Worm (Caenorhabditis elegans) whole organism, L4 larva: ENCODE results near the gene shw-1.
A peak's percentile ranks its signal among the peaks of the same experiment; 100 is the strongest.

ENCODE experiments used
- F10B5.3 ChIP-seq: sonication (generic microtip); optimal IDR thresholded peaks from 2 replicates; lab custom pipeline; 2016; ENCODE audit warnings: mild to moderate bottlenecking, missing genetic modification characterization, missing compliant biosample characterization
- F37D6.2 ChIP-seq: sonication (generic microtip); optimal IDR thresholded peaks from 2 replicates; lab custom pipeline; 2016; ENCODE audit warnings: mild to moderate bottlenecking, missing genetic modification characterization, missing compliant biosample characterization
- F49E8.2 ChIP-seq: sonication (generic microtip); optimal IDR thresholded peaks from 2 replicates; lab custom pipeline; 2016; ENCODE audit warnings: missing compliant biosample characterization, mild to moderate bottlenecking, missing genetic modification characterization, borderline replicate concordance
- T26A8.4 ChIP-seq: fragments of 200-800 bp; sonication (Bioruptor generic); IDR thresholded peaks from 2 replicates; pipeline ENCODE4 v1.3.6; 2022; ENCODE audit warnings: missing genetic modification characterization, missing compliant biosample characterization
- Y105C5A.15 ChIP-seq: fragments of 200-800 bp; sonication (Bioruptor generic); IDR thresholded peaks from 2 replicates; pipeline ENCODE4 v1.3.6; 2022; ENCODE audit warnings: missing genetic modification characterization, missing compliant biosample characterization
- Y5F2A.4 ChIP-seq: fragments of 200-800 bp; sonication (Bioruptor generic); optimal IDR thresholded peaks from 2 replicates; lab custom pipeline; 2018; ENCODE audit warnings: mild to moderate bottlenecking, missing genetic modification characterization, missing compliant biosample characterization
- aha-1 ChIP-seq: fragments of 150-350 bp; peaks from one replicate; lab custom pipeline; 2014; ENCODE audit warnings: missing biosample characterization, missing genetic modification characterization
- aly-2 ChIP-seq: sonication (generic microtip); optimal IDR thresholded peaks from 2 replicates; lab custom pipeline; 2018; ENCODE audit warnings: missing biosample characterization, missing genetic modification characterization
- ceh-44 ChIP-seq: fragments of 200-800 bp; sonication (Bioruptor generic); IDR thresholded peaks from 2 replicates; pipeline ENCODE4 v1.3.6; 2022; ENCODE audit warnings: missing genetic modification reagents, missing genetic modification characterization, missing compliant biosample characterization
- ceh-62 ChIP-seq: sonication (generic microtip); optimal IDR thresholded peaks from 2 replicates; lab custom pipeline; 2017; ENCODE audit warnings: missing biosample characterization, missing genetic modification characterization
- ceh-82 ChIP-seq: sonication (generic microtip); optimal IDR thresholded peaks from 2 replicates; lab custom pipeline; 2017; ENCODE audit warnings: missing biosample characterization, missing genetic modification characterization
- cey-2 ChIP-seq: sonication (generic microtip); optimal IDR thresholded peaks from 3 replicates; lab custom pipeline; 2017; ENCODE audit warnings: missing genetic modification characterization, mild to moderate bottlenecking, missing compliant biosample characterization, antibody characterized with exemption, borderline replicate concordance; ENCODE audit not compliant: insufficient read depth
- ctbp-1 ChIP-seq: fragments of 200-800 bp; sonication (Bioruptor generic); IDR thresholded peaks from 2 replicates; pipeline ENCODE4 v1.3.6; 2022; ENCODE audit warnings: missing genetic modification reagents, missing genetic modification characterization, missing compliant biosample characterization
- daf-12 ChIP-seq: fragments of 150-350 bp; optimal IDR thresholded peaks from 2 replicates; lab custom pipeline; 2014; ENCODE audit warnings: missing biosample characterization, missing genetic modification reagents, missing genetic modification characterization
- daf-8 ChIP-seq: fragments of 200-800 bp; sonication (Bioruptor generic); IDR thresholded peaks from 2 replicates; pipeline ENCODE4 v1.3.6; 2022; ENCODE audit warnings: missing genetic modification characterization, missing compliant biosample characterization
- dmd-8 ChIP-seq: fragments of 200-800 bp; sonication (Bioruptor generic); IDR thresholded peaks from 2 replicates; pipeline ENCODE4 v1.3.6; 2022; ENCODE audit warnings: missing genetic modification characterization, missing compliant biosample characterization
- dpl-1 ChIP-seq: fragments of 150-350 bp; optimal IDR thresholded peaks from 2 replicates; lab custom pipeline; 2014; ENCODE audit warnings: missing biosample characterization, missing genetic modification reagents, missing genetic modification characterization
- egl-27 ChIP-seq: sonication (generic microtip); optimal IDR thresholded peaks from 3 replicates; lab custom pipeline; 2017; ENCODE audit warnings: missing biosample characterization, missing genetic modification reagents, missing genetic modification characterization
- egl-43 ChIP-seq: fragments of 200-800 bp; sonication (Bioruptor generic); IDR thresholded peaks from 2 replicates; pipeline ENCODE4 v1.3.6; 2022; ENCODE audit warnings: missing genetic modification reagents, missing genetic modification characterization, missing compliant biosample characterization
- fkh-10 ChIP-seq: fragments of 150-350 bp; optimal IDR thresholded peaks from 2 replicates; lab custom pipeline; 2014; ENCODE audit warnings: missing biosample characterization, missing genetic modification reagents, missing genetic modification characterization
- fos-1 ChIP-seq: fragments of 150-350 bp; optimal IDR thresholded peaks from 2 replicates; lab custom pipeline; 2014; ENCODE audit warnings: missing biosample characterization, missing genetic modification characterization
- hif-1 ChIP-seq, 2 experiments: sonication (generic microtip); optimal IDR thresholded peaks; 2 replicates each; lab custom pipeline; 2016 to 2017; ENCODE audit warnings: missing compliant biosample characterization in 2 of 2, missing genetic modification characterization in 2 of 2, missing genetic modification reagents in 2 of 2, missing genotype in 2 of 2, mild to moderate bottlenecking in 1 of 2
- hlh-11 ChIP-seq: fragments of 200-800 bp; sonication (Bioruptor generic); optimal IDR thresholded peaks from 2 replicates; lab custom pipeline; 2018; ENCODE audit warnings: mild to moderate bottlenecking, missing genetic modification characterization, missing compliant biosample characterization
- hlh-30 ChIP-seq: sonication (generic microtip); optimal IDR thresholded peaks from 2 replicates; lab custom pipeline; 2017; ENCODE audit warnings: antibody characterized with exemption, mild to moderate bottlenecking, missing genetic modification characterization, missing compliant biosample characterization; ENCODE audit not compliant: insufficient read depth
- hmg-1.1 ChIP-seq: fragments of 200-800 bp; sonication (Bioruptor generic); IDR thresholded peaks from 2 replicates; pipeline ENCODE4 v1.3.6; 2022; ENCODE audit warnings: missing genetic modification reagents, missing genetic modification characterization, missing compliant biosample characterization
- lin-29 ChIP-seq: fragments of 200-800 bp; sonication (Bioruptor generic); IDR thresholded peaks from 2 replicates; pipeline ENCODE4 v1.3.6; 2022; ENCODE audit warnings: missing genetic modification reagents, missing genetic modification characterization, missing compliant biosample characterization
- lin-38 ChIP-seq: fragments of 200-800 bp; sonication (Bioruptor generic); IDR thresholded peaks from 2 replicates; pipeline ENCODE4 v1.3.6; 2022; ENCODE audit warnings: missing genetic modification reagents, missing genetic modification characterization, missing compliant biosample characterization
- mxl-2 ChIP-seq: fragments of 200-800 bp; sonication (Bioruptor generic); conservative IDR thresholded peaks from 2 replicates; pipeline ENCODE4 v1.3.6; 2022; ENCODE audit warnings: missing genetic modification reagents, missing genetic modification characterization, missing compliant biosample characterization
- mxl-3 ChIP-seq: fragments of 200-800 bp; sonication (Bioruptor generic); optimal IDR thresholded peaks from 2 replicates; lab custom pipeline; 2018; ENCODE audit warnings: mild to moderate bottlenecking, missing genetic modification characterization, missing compliant biosample characterization
- nhr-28 ChIP-seq: fragments of 150-350 bp; optimal IDR thresholded peaks from 2 replicates; lab custom pipeline; 2014; ENCODE audit warnings: missing biosample characterization, missing genetic modification characterization
- nhr-42 ChIP-seq: fragments of 200-800 bp; sonication (Bioruptor generic); IDR thresholded peaks from 2 replicates; pipeline ENCODE4 v1.3.6; 2022; ENCODE audit warnings: missing genetic modification characterization, missing compliant biosample characterization
- nhr-48 ChIP-seq: sonication (generic microtip); optimal IDR thresholded peaks from 2 replicates; lab custom pipeline; 2016; ENCODE audit warnings: mild to moderate bottlenecking, missing genetic modification characterization, missing compliant biosample characterization
- nhr-6 ChIP-seq: fragments of 150-350 bp; optimal IDR thresholded peaks from 2 replicates; lab custom pipeline; 2014; ENCODE audit warnings: missing biosample characterization, missing genetic modification characterization
- rbr-2 ChIP-seq: sonication (generic microtip); optimal IDR thresholded peaks from 2 replicates; lab custom pipeline; 2016; ENCODE audit warnings: missing genotype, missing genetic modification characterization, missing compliant biosample characterization
- sdz-12 ChIP-seq: fragments of 200-800 bp; sonication (Bioruptor generic); optimal IDR thresholded peaks from 2 replicates; lab custom pipeline; 2018; ENCODE audit warnings: mild to moderate bottlenecking, missing genetic modification characterization, missing compliant biosample characterization
- set-16 ChIP-seq: fragments of 200-800 bp; sonication (Bioruptor generic); IDR thresholded peaks from 2 replicates; pipeline ENCODE4 v1.3.6; 2022; ENCODE audit warnings: missing genetic modification reagents, missing genetic modification characterization, missing compliant biosample characterization
- snpc-4 ChIP-seq: fragments of 150-350 bp; optimal IDR thresholded peaks from 2 replicates; lab custom pipeline; 2014; ENCODE audit warnings: missing biosample characterization, missing genetic modification characterization
- spr-1 ChIP-seq: sonication (generic microtip); optimal IDR thresholded peaks from 2 replicates; lab custom pipeline; 2016; ENCODE audit warnings: mild to moderate bottlenecking, missing genetic modification characterization, missing compliant biosample characterization
- tra-1 ChIP-seq: fragments of 200-800 bp; sonication (Bioruptor generic); IDR thresholded peaks from 2 replicates; pipeline ENCODE4 v1.3.6; 2022; ENCODE audit warnings: missing genetic modification reagents, missing genetic modification characterization, missing compliant biosample characterization
- unc-130 ChIP-seq: sonication (generic microtip); optimal IDR thresholded peaks from 2 replicates; lab custom pipeline; 2016; ENCODE audit warnings: missing genetic modification reagents, missing genetic modification characterization, missing compliant biosample characterization
- unc-62 ChIP-seq, 3 experiments: fragments of 150-350 bp in 1 of 3; sonication (generic microtip); optimal IDR thresholded peaks in 2 of 3; peaks in 1 of 3; 1 replicate in 1 of 3; 2 replicates in 2 of 3; lab custom pipeline; 2014 to 2017; ENCODE audit warnings: missing biosample characterization in 3 of 3, missing genetic modification characterization in 3 of 3, missing genetic modification reagents in 3 of 3, missing genotype in 1 of 3
- zip-11 ChIP-seq: fragments of 200-800 bp; sonication (Bioruptor generic); IDR thresholded peaks from 2 replicates; pipeline ENCODE4 v1.3.6; 2022; ENCODE audit warnings: missing genetic modification characterization, missing compliant biosample characterization
- ztf-11 ChIP-seq: fragments of 150-350 bp; optimal IDR thresholded peaks from 2 replicates; lab custom pipeline; 2014; ENCODE audit warnings: missing biosample characterization, missing genetic modification characterization

The shw-1 gene

DNA sequence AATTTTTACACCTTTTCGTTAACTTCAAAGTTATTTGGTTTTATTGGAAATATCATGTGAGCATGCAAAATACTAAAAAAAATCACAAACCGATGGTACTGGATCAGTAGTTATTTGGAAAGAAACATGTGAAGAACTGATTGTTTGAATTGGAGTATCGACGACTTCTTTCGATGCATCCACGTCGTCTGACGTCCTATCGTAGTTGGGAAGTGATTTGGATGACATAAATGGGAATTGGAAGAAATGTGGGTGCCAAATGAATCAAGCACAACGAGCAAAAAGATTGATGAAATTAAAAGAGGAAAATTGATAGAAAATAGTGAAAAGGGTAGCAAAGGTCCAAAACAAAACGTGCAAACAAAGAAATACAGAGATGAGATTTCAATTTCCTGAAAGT lies at the start of gene shw-1:
TSS of gene shw-1 (minus strand) at position 228 of the 400 bp plus-strand sequence.
- TF ChIP-seq egl-27 = no peak
- no peak for TF ChIP-seq set-16
- peak in 1 of 2 experiments; percentile 78 for TF ChIP-seq unc-62 (GFP tag; optimal IDR thresholded peaks at IDR 0.05 in 1 of 2; lab: Kevin White, UChicago)
- no peak for TF ChIP-seq unc-62 (tag; optimal IDR thresholded peaks at IDR 0.05; lab: Kevin White, UChicago)
- no peak for TF ChIP-seq hlh-30
- no peak for TF ChIP-seq unc-130
- TF ChIP-seq dmd-8 = no peak
- no peak for TF ChIP-seq daf-8 (GFP tag; lab: Robert Waterston, UW)
- TF ChIP-seq aha-1 (tag; lab: Kevin White, UChicago) = peak; percentile 55

DNA sequence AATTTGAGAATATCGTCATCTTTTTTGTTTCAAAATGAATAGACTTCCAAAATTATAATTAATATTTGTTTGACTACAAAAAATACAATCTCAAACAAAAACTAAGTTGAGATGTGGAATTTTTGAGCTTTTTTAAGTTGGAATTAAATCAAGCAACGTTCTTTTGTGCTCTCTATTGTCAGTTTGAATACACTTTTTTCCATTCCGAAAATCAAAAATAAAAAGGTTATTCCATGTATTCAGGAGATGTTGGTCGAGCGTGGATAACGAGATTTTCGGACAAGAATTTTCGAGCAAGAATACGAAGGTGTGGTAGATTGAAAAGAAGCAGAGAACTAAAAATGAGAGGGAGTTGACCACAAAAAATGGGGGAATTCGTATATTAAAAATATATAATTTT lies 48.9 kb upstream of the shw-1 start:
- TF ChIP-seq dpl-1 (no peak), fkh-10 (GFP tag; lab: Kevin White, UChicago) (peak; percentile 58)

DNA sequence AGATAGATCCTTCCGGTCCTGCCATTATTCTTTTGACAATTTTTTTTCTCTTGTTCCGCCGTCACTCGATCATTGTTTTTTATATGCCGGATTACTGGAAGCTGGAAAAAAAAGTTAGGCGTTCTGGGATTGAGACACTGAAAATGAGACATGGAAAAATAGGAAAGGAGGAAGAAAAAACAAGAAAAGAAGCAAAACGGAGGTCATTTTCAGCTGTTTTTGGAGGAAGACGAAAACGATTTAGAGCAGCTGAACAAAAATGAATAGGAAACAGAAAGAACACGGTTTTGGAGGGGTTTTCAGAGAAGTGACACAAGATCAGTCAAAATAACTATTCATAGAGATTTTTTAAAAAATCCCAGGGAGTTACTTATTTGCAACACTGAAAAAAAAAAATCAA lies 47.8 kb upstream of the shw-1 start, which contains the start of gene amt-3:
TSS of gene amt-3 (minus strand) at position 101 of the 400 bp plus-strand sequence.
- TF ChIP-seq F10B5.3 (tag; lab: Kevin White, UChicago) (no peak), rbr-2 (tag; lab: Kevin White, UChicago) (no peak), sdz-12 (no peak), nhr-28 (tag; lab: Kevin White, UChicago) (no peak), lin-38 (GFP tag; lab: Robert Waterston, UW) (no peak), F37D6.2 (tag; lab: Kevin White, UChicago) (no peak), nhr-6 (tag; lab: Kevin White, UChicago) (no peak), T26A8.4 (GFP tag; lab: Robert Waterston, UW) (no peak), cey-2 (tag; lab: Kevin White, UChicago) (no peak), tra-1 (GFP tag; lab: Robert Waterston, UW) (no peak), dpl-1 (no peak), Y105C5A.15 (GFP tag; lab: Robert Waterston, UW) (no peak), Y5F2A.4 (GFP tag; lab: Kevin White, UChicago) (no peak), ceh-62 (tag; lab: Kevin White, UChicago) (no peak), ceh-82 (tag; lab: Kevin White, UChicago) (no peak), zip-11 (no peak), hmg-1.1 (no peak)

DNA sequence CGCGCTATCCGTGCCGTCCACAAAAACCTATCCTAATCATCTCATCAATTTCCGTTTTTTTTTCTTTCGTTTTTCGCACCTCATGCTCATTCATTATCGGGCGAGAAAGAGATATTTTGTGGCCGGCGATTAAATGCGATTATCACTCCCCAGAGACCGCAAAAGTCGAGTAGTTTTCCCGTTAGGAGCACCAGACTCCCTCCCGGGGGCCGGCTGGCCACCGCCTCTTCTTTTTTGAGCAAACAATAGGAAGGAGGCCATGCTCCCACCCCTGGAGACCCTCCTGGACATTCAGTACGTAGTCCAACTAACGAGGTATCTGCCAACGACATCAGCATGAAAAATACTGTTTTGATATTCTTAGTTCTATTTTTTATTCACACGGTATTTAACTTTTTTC lies 39.2 kb upstream of the shw-1 start, which contains the start of gene M195.2:
TSS of gene M195.2 (plus strand) at position 301 of the 400 bp plus-strand sequence.
- TF ChIP-seq unc-62 (GFP tag; optimal IDR thresholded peaks at IDR 0.05 in 1 of 2; lab: Kevin White, UChicago) = peak in 1 of 2 experiments; percentile 60
- TF ChIP-seq unc-62 (tag; optimal IDR thresholded peaks at IDR 0.05; lab: Kevin White, UChicago) = no peak
- TF ChIP-seq lin-29 (GFP tag; lab: Robert Waterston, UW) = no peak

DNA sequence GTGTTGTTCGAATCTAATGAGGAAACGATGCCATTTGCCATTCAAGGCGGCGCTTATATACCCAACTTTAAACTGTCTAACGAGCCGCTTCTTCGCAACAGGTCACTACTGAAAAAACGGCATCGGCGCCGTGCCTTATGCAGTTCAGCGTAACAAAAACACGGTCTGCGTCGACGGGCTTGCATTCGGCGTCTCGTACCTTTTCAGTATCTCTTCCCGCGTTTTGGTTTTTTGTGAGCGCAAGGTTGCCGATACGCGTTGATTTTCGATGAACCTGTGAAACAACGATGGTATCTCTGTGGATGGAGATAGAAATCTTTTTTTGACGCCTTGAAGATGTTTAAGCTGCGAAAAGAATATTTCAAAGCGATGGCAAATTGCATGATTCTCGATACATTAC lies 38.1 kb upstream of the shw-1 start, which contains the start of gene col-77:
TSS of gene col-77 (minus strand) at position 32 of the 400 bp plus-strand sequence.
- no peak for TF ChIP-seq ceh-82 (tag; lab: Kevin White, UChicago)
- TF ChIP-seq nhr-42 (GFP tag; lab: Robert Waterston, UW) = no peak
- no peak for TF ChIP-seq ctbp-1
- peak; percentile 30 for TF ChIP-seq nhr-48 (tag; lab: Kevin White, UChicago)
- TF ChIP-seq aly-2 = no peak
- TF ChIP-seq spr-1 (tag; lab: Kevin White, UChicago) = no peak
- no peak for TF ChIP-seq snpc-4 (tag; lab: Kevin White, UChicago)
- TF ChIP-seq set-16 = no peak
- TF ChIP-seq daf-12 = no peak
- TF ChIP-seq hlh-11 (tag; lab: Kevin White, UChicago) = peak; percentile 48
- no peak for TF ChIP-seq egl-43
- no peak for TF ChIP-seq hif-1 (tag; optimal IDR thresholded peaks at IDR 0.05; lab: Kevin White, UChicago)
- TF ChIP-seq unc-130 = no peak
- no peak for TF ChIP-seq zip-11
- TF ChIP-seq F37D6.2 (tag; lab: Kevin White, UChicago) = no peak
- TF ChIP-seq mxl-3 = peak; percentile 78
- TF ChIP-seq nhr-6 (tag; lab: Kevin White, UChicago) = no peak
- no peak for TF ChIP-seq F49E8.2 (tag; lab: Kevin White, UChicago)
- no peak for TF ChIP-seq mxl-2 (GFP tag; lab: Robert Waterston, UW)
- no peak for TF ChIP-seq Y5F2A.4 (GFP tag; lab: Kevin White, UChicago)
- TF ChIP-seq fos-1 (tag; lab: Kevin White, UChicago) = no peak
- TF ChIP-seq ztf-11 (tag; lab: Kevin White, UChicago) = no peak
- TF ChIP-seq ceh-44 (GFP tag; lab: Robert Waterston, UW) = no peak
